Worm (Caenorhabditis elegans) whole organism, L3 larva: ENCODE measurements around the gene kvs-3.

Experiments
- R02D3.7 ChIP-seq: fragments of 150-350 bp; optimal IDR thresholded peaks from 2 replicates; lab custom pipeline; 2014; ENCODE audit warnings: missing biosample characterization, missing genetic modification characterization
- aly-2 ChIP-seq: fragments of 150-350 bp; optimal IDR thresholded peaks from 2 replicates; lab custom pipeline; 2014; ENCODE audit warnings: missing biosample characterization, missing genetic modification characterization
- ama-1 ChIP-seq: fragments of 150-350 bp; optimal IDR thresholded peaks from 2 replicates; lab custom pipeline; 2018
- ceh-16 ChIP-seq: sonication (generic microtip); optimal IDR thresholded peaks from 2 replicates; lab custom pipeline; 2017; ENCODE audit warnings: missing biosample characterization, missing genetic modification characterization
- ceh-9 ChIP-seq: sonication (generic microtip); optimal IDR thresholded peaks from 2 replicates; lab custom pipeline; 2018; ENCODE audit warnings: missing biosample characterization, missing genetic modification characterization
- daf-12 ChIP-seq: fragments of 150-350 bp; optimal IDR thresholded peaks from 2 replicates; lab custom pipeline; 2014; ENCODE audit warnings: missing biosample characterization, missing genetic modification reagents, missing genetic modification characterization
- egl-27 ChIP-seq: sonication (generic microtip); optimal IDR thresholded peaks from 4 replicates; lab custom pipeline; 2017; ENCODE audit warnings: missing biosample characterization, missing genetic modification reagents, missing genetic modification characterization
- egl-5 ChIP-seq: fragments of 150-350 bp; optimal IDR thresholded peaks from 2 replicates; lab custom pipeline; 2017; ENCODE audit warnings: missing biosample characterization, missing genetic modification reagents, missing genetic modification characterization, inconsistent platforms
- elt-2 ChIP-seq: sonication (generic microtip); optimal IDR thresholded peaks from 2 replicates; lab custom pipeline; 2016; ENCODE audit warnings: missing genetic modification reagents, mild to moderate bottlenecking, missing genetic modification characterization, missing compliant biosample characterization
- eor-1 ChIP-seq, 2 experiments: fragments of 150-350 bp; optimal IDR thresholded peaks; 2 replicates each; lab custom pipeline; 2014 to 2018; ENCODE audit warnings: missing biosample characterization in 2 of 2, missing genetic modification characterization in 2 of 2
- fkh-10 ChIP-seq: sonication (generic microtip); optimal IDR thresholded peaks from 2 replicates; lab custom pipeline; 2017; ENCODE audit warnings: missing biosample characterization, missing genetic modification reagents, missing genetic modification characterization
- fkh-2 ChIP-seq: fragments of 150-350 bp; optimal IDR thresholded peaks from 2 replicates; lab custom pipeline; 2014; ENCODE audit warnings: missing biosample characterization, missing genetic modification reagents, missing genetic modification characterization
- jun-1 ChIP-seq: fragments of 150-350 bp; optimal IDR thresholded peaks from 2 replicates; lab custom pipeline; 2014; ENCODE audit warnings: missing biosample characterization, missing genetic modification reagents, missing genetic modification characterization
- lin-15B ChIP-seq: fragments of 150-350 bp; optimal IDR thresholded peaks from 2 replicates; lab custom pipeline; 2014; ENCODE audit warnings: missing biosample characterization, missing genetic modification characterization
- lsy-12 ChIP-seq: sonication (generic microtip); optimal IDR thresholded peaks from 2 replicates; lab custom pipeline; 2016; ENCODE audit warnings: mild to moderate bottlenecking, missing genetic modification characterization, missing compliant biosample characterization
- mml-1 ChIP-seq: fragments of 150-350 bp; sonication (generic microtip); optimal IDR thresholded peaks from 3 replicates; lab custom pipeline; 2014; ENCODE audit warnings: missing biosample characterization, missing genetic modification characterization
- nhr-12 ChIP-seq: fragments of 150-350 bp; optimal IDR thresholded peaks from 2 replicates; lab custom pipeline; 2014; ENCODE audit warnings: missing biosample characterization, missing genetic modification characterization
- nhr-23 ChIP-seq: fragments of 150-350 bp; optimal IDR thresholded peaks from 2 replicates; lab custom pipeline; 2014; ENCODE audit warnings: missing biosample characterization, missing genetic modification reagents, missing genetic modification characterization
- nhr-25 ChIP-seq: sonication (generic microtip); optimal IDR thresholded peaks from 2 replicates; lab custom pipeline; 2017; ENCODE audit warnings: missing biosample characterization, missing genetic modification characterization
- nhr-43 ChIP-seq: sonication (generic microtip); optimal IDR thresholded peaks from 2 replicates; lab custom pipeline; 2016; ENCODE audit warnings: mild to moderate bottlenecking, missing genetic modification characterization, missing compliant biosample characterization; ENCODE audit not compliant: poor library complexity, severe bottlenecking
- nhr-76 ChIP-seq: fragments of 150-350 bp; sonication (generic microtip); optimal IDR thresholded peaks from 5 replicates; lab custom pipeline; 2014; ENCODE audit warnings: missing biosample characterization, missing genetic modification characterization
- pha-4 ChIP-seq: fragments of 150-350 bp; optimal IDR thresholded peaks from 2 replicates; lab custom pipeline; 2014; ENCODE audit warnings: missing biosample characterization, missing genetic modification reagents, missing genetic modification characterization
- pqm-1 ChIP-seq: fragments of 150-350 bp; optimal IDR thresholded peaks from 2 replicates; lab custom pipeline; 2017; ENCODE audit warnings: missing biosample characterization, missing genetic modification characterization, inconsistent platforms
- snpc-4 ChIP-seq: fragments of 150-350 bp; optimal IDR thresholded peaks from 2 replicates; lab custom pipeline; 2014; ENCODE audit warnings: missing biosample characterization, missing genetic modification characterization
- ztf-11 ChIP-seq: fragments of 150-350 bp; optimal IDR thresholded peaks from 2 replicates; lab custom pipeline; 2014; ENCODE audit warnings: missing biosample characterization, missing genetic modification characterization
- ztf-4 ChIP-seq: fragments of 150-350 bp; optimal IDR thresholded peaks from 2 replicates; lab custom pipeline; 2014; ENCODE audit warnings: missing biosample characterization, missing genetic modification characterization

The kvs-3 gene

ce11 chrV:9316970-9317369 lies 1.1 kb upstream of the kvs-3 start:
- TF ChIP-seq nhr-12 (tag; lab: Kevin White, UChicago) (no peak), mml-1 (tag; lab: Kevin White, UChicago) (no peak), ztf-11 (tag; lab: Kevin White, UChicago) (no peak), R02D3.7 (tag; lab: Kevin White, UChicago) (no peak), lin-15B (tag; lab: Kevin White, UChicago) (no peak), fkh-10 (GFP tag; lab: Kevin White, UChicago) (peak; percentile 59), ztf-4 (tag; lab: Kevin White, UChicago) (no peak)

- TF ChIP-seq elt-2 (tag; lab: Kevin White, UChicago) (peak; percentile 13), egl-5 (tag; lab: Kevin White, UChicago) (no peak)
Observed at ce11 chrV:9321185-9321584, 3.1 kb downstream of the kvs-3 start, which contains the start of gene F44A2.7. Gene F44A2.7 (plus strand): TSS chrV:9321485.

ce11 chrV:9322886-9323285 lies 4.8 kb downstream of the kvs-3 start, which contains the start of gene tag-153:
Gene tag-153 (plus strand): TSS chrV:9323085.
- TF ChIP-seq egl-27 (tag; lab: Kevin White, UChicago) (no peak), lsy-12 (no peak), nhr-12 (tag; lab: Kevin White, UChicago) (no peak), mml-1 (tag; lab: Kevin White, UChicago) (no peak), ceh-16 (no peak)
- TF ChIP-seq, all 47 proteins: peak for 0

- TF ChIP-seq pha-4 (tag; lab: Kevin White, UChicago) = peak; percentile 14
- TF ChIP-seq fkh-2 (tag; lab: Kevin White, UChicago) = no peak
- peak; percentile 20 for TF ChIP-seq elt-2 (tag; lab: Kevin White, UChicago)
- peak; percentile 65 for TF ChIP-seq nhr-25
- TF ChIP-seq lsy-12 = no peak
Observed at ce11 chrV:9324167-9324566, 6.1 kb downstream of the kvs-3 start.

ce11 chrV:9326903-9327302 lies 8.8 kb downstream of the kvs-3 start:
- TF ChIP-seq nhr-12 (tag; lab: Kevin White, UChicago) = no peak
- no peak for TF ChIP-seq jun-1 (tag; lab: Kevin White, UChicago)
- no peak for TF ChIP-seq pqm-1
- TF ChIP-seq ceh-9 = no peak
- TF ChIP-seq pha-4 (tag; lab: Kevin White, UChicago) = no peak
- TF ChIP-seq snpc-4 (tag; lab: Kevin White, UChicago) = no peak
- TF ChIP-seq egl-5 (tag; lab: Kevin White, UChicago) = no peak
- TF ChIP-seq nhr-76 (tag; lab: Kevin White, UChicago) = no peak
- no peak for TF ChIP-seq nhr-25
- no peak for TF ChIP-seq aly-2 (tag; lab: Kevin White, UChicago)
- TF ChIP-seq daf-12 (tag; lab: Kevin White, UChicago) = no peak
- TF ChIP-seq elt-2 (tag; lab: Kevin White, UChicago) = no peak

ce11 chrV:9327691-9328090 lies 9.6 kb downstream of the kvs-3 start:
- TF ChIP-seq nhr-43 (tag; lab: Kevin White, UChicago) (peak; percentile 53), nhr-23 (tag; lab: Kevin White, UChicago) (peak; percentile 87), egl-27 (tag; lab: Kevin White, UChicago) (no peak), eor-1 (tag; optimal IDR thresholded peaks at IDR 0.05; lab: Kevin White, UChicago) (no peak), aly-2 (tag; lab: Kevin White, UChicago) (no peak), elt-2 (tag; lab: Kevin White, UChicago) (peak; percentile 72), ama-1 (lab: Kevin White, UChicago) (no peak), nhr-25 (peak; percentile 49)

- TF ChIP-seq elt-2 (tag; lab: Kevin White, UChicago) = peak; percentile 19
- TF ChIP-seq pha-4 (tag; lab: Kevin White, UChicago) = no peak
- TF ChIP-seq lin-15B (tag; lab: Kevin White, UChicago) = no peak
Observed at ce11 chrV:9328670-9329069, 10.6 kb downstream of the kvs-3 start, which contains the start of gene K07B1.4. Gene K07B1.4 (plus strand): TSS chrV:9328970.
